Worm (Caenorhabditis elegans) whole organism, young adult: ENCODE data around the gene ZK666.2.

Source experiments
- B0336.3 ChIP-seq: fragments of 200-800 bp; sonication (Bioruptor generic); IDR thresholded peaks from 2 replicates; pipeline ENCODE4 v1.3.6; 2022; ENCODE audit warnings: missing genetic modification characterization, missing compliant biosample characterization
- C17E4.6 ChIP-seq: fragments of 200-800 bp; sonication (Bioruptor generic); IDR thresholded peaks from 2 replicates; pipeline ENCODE4 v1.3.6; 2022; ENCODE audit warnings: missing genetic modification reagents, missing genetic modification characterization, missing compliant biosample characterization
- F22D6.2 ChIP-seq: sonication (generic microtip); optimal IDR thresholded peaks from 2 replicates; lab custom pipeline; 2016; ENCODE audit warnings: mild to moderate bottlenecking, missing genetic modification characterization, missing compliant biosample characterization
- F23B12.7 ChIP-seq: sonication (generic microtip); optimal IDR thresholded peaks from 2 replicates; lab custom pipeline; 2017; ENCODE audit warnings: missing genetic modification characterization, mild to moderate bottlenecking, missing compliant biosample characterization, antibody characterized with exemption, moderate library complexity; ENCODE audit not compliant: insufficient read depth
- F33H1.4 ChIP-seq: fragments of 200-800 bp; sonication (Bioruptor generic); IDR thresholded peaks from 2 replicates; pipeline ENCODE4 v1.3.6; 2022; ENCODE audit warnings: missing genetic modification reagents, missing genetic modification characterization, missing compliant biosample characterization
- F37B4.10 ChIP-seq: fragments of 200-800 bp; sonication (Bioruptor generic); IDR thresholded peaks from 2 replicates; pipeline ENCODE4 v1.3.6; 2022; ENCODE audit warnings: missing genetic modification characterization, missing compliant biosample characterization
- F39B2.1 ChIP-seq: fragments of 200-800 bp; sonication (Bioruptor generic); IDR thresholded peaks from 2 replicates; pipeline ENCODE4 v1.3.6; 2022; ENCODE audit warnings: missing genetic modification reagents, missing genetic modification characterization, missing compliant biosample characterization
- F49E8.2 ChIP-seq: sonication (generic microtip); optimal IDR thresholded peaks from 3 replicates; lab custom pipeline; 2017; ENCODE audit warnings: missing genetic modification characterization, mild to moderate bottlenecking, missing compliant biosample characterization, antibody characterized with exemption, moderate library complexity; ENCODE audit not compliant: insufficient read depth
- F55B11.4 ChIP-seq: sonication (generic microtip); optimal IDR thresholded peaks from 2 replicates; lab custom pipeline; 2016; ENCODE audit warnings: missing compliant biosample characterization, missing genetic modification characterization, borderline replicate concordance; ENCODE audit not compliant: insufficient read depth
- K11D2.4 ChIP-seq: fragments of 200-800 bp; sonication (Bioruptor generic); IDR thresholded peaks from 2 replicates; pipeline ENCODE4 v1.3.6; 2022; ENCODE audit warnings: missing genetic modification reagents, missing genetic modification characterization, missing compliant biosample characterization
- K12H6.12 ChIP-seq: fragments of 200-800 bp; sonication (Bioruptor generic); optimal IDR thresholded peaks from 2 replicates; lab custom pipeline; 2018; ENCODE audit warnings: mild to moderate bottlenecking, missing genetic modification characterization, missing compliant biosample characterization
- Y53F4B.3 ChIP-seq: fragments of 200-800 bp; sonication (Bioruptor generic); IDR thresholded peaks from 2 replicates; pipeline ENCODE4 v1.3.6; 2022; ENCODE audit warnings: missing genetic modification reagents, missing genetic modification characterization, missing compliant biosample characterization
- Y56A3A.18 ChIP-seq: fragments of 200-800 bp; sonication (Bioruptor generic); IDR thresholded peaks from 2 replicates; pipeline ENCODE4 v1.3.6; 2022; ENCODE audit warnings: missing genetic modification reagents, missing genetic modification characterization, missing compliant biosample characterization
- Y79H2A.3 ChIP-seq: fragments of 200-800 bp; sonication (Bioruptor generic); conservative IDR thresholded peaks from 2 replicates; pipeline ENCODE4 v1.3.6; 2022; ENCODE audit warnings: missing genetic modification reagents, missing genetic modification characterization, missing compliant biosample characterization
- ama-1 ChIP-seq, 3 experiments: fragments of 150-350 bp in 1 of 3; sonication (generic microtip) in 2 of 3; optimal IDR thresholded peaks; 2 replicates each; lab custom pipeline; 2014 to 2018; ENCODE audit warnings: missing biosample characterization in 2 of 3, missing genetic modification characterization in 2 of 3, missing genetic modification reagents in 2 of 3
- aptf-3 ChIP-seq: fragments of 200-800 bp; sonication (Bioruptor generic); IDR thresholded peaks from 2 replicates; pipeline ENCODE4 v1.3.6; 2022; ENCODE audit warnings: missing genetic modification characterization, missing compliant biosample characterization
- atf-7 ChIP-seq: sonication (generic microtip); optimal IDR thresholded peaks from 2 replicates; lab custom pipeline; 2017; ENCODE audit warnings: mild to moderate bottlenecking, missing genetic modification characterization, missing compliant biosample characterization
- athp-1 ChIP-seq: sonication (generic microtip); optimal IDR thresholded peaks from 2 replicates; lab custom pipeline; 2017; ENCODE audit warnings: mild to moderate bottlenecking, missing genetic modification characterization, missing compliant biosample characterization
- bed-1 ChIP-seq: fragments of 200-800 bp; sonication (Bioruptor generic); IDR thresholded peaks from 2 replicates; pipeline ENCODE4 v1.3.6; 2022; ENCODE audit warnings: missing genetic modification reagents, missing genetic modification characterization, missing compliant biosample characterization
- bed-2 ChIP-seq: fragments of 200-800 bp; sonication (Bioruptor generic); IDR thresholded peaks from 2 replicates; pipeline ENCODE4 v1.3.6; 2022; ENCODE audit warnings: missing genetic modification reagents, missing genetic modification characterization, missing compliant biosample characterization
- ceh-58 ChIP-seq: fragments of 200-800 bp; sonication (Bioruptor generic); IDR thresholded peaks from 2 replicates; pipeline ENCODE4 v1.3.6; 2022; ENCODE audit warnings: missing genetic modification characterization, missing compliant biosample characterization
- ceh-91 ChIP-seq: fragments of 200-800 bp; sonication (Bioruptor generic); IDR thresholded peaks from 2 replicates; pipeline ENCODE4 v1.3.6; 2022; ENCODE audit warnings: missing genetic modification reagents, missing genetic modification characterization, missing compliant biosample characterization
- efl-1 ChIP-seq: fragments of 150-350 bp; optimal IDR thresholded peaks from 2 replicates; lab custom pipeline; 2014; ENCODE audit warnings: missing biosample characterization, missing genetic modification reagents, missing genetic modification characterization
- ekl-4 ChIP-seq: fragments of 200-800 bp; sonication (Bioruptor generic); IDR thresholded peaks from 2 replicates; pipeline ENCODE4 v1.3.6; 2022; ENCODE audit warnings: missing genetic modification reagents, missing genetic modification characterization, missing compliant biosample characterization
- ets-4 ChIP-seq: fragments of 200-800 bp; sonication (Bioruptor generic); optimal IDR thresholded peaks from 2 replicates; lab custom pipeline; 2018; ENCODE audit warnings: mild to moderate bottlenecking, missing genetic modification characterization, missing compliant biosample characterization
- hlh-12 ChIP-seq: sonication (generic microtip); optimal IDR thresholded peaks from 2 replicates; lab custom pipeline; 2016; ENCODE audit warnings: missing genetic modification characterization, missing compliant biosample characterization
- hlh-26 ChIP-seq: fragments of 200-800 bp; sonication (Bioruptor generic); conservative IDR thresholded peaks from 2 replicates; pipeline ENCODE4 v1.3.6; 2022; ENCODE audit warnings: missing genetic modification reagents, missing genetic modification characterization, missing compliant biosample characterization
- hmg-20 ChIP-seq: fragments of 200-800 bp; sonication (Bioruptor generic); IDR thresholded peaks from 2 replicates; pipeline ENCODE4 v1.3.6; 2022; ENCODE audit warnings: missing genetic modification reagents, missing genetic modification characterization, missing compliant biosample characterization
- let-526 ChIP-seq: fragments of 200-800 bp; sonication (Bioruptor generic); IDR thresholded peaks from 2 replicates; pipeline ENCODE4 v1.3.6; 2022; ENCODE audit warnings: missing genetic modification reagents, missing genetic modification characterization, missing compliant biosample characterization
- lin-35 ChIP-seq, 3 experiments: fragments of 150-350 bp in 2 of 3; sonication (generic microtip) in 1 of 3; optimal IDR thresholded peaks; 2 replicates each; lab custom pipeline; 2014 to 2018; ENCODE audit warnings: missing biosample characterization in 3 of 3, missing genetic modification characterization in 3 of 3, missing genetic modification reagents in 3 of 3
- lin-54 ChIP-seq: fragments of 200-800 bp; sonication (Bioruptor generic); optimal IDR thresholded peaks from 2 replicates; lab custom pipeline; 2018; ENCODE audit warnings: mild to moderate bottlenecking, missing genetic modification characterization, missing compliant biosample characterization
- lir-1 ChIP-seq: fragments of 200-800 bp; sonication (Bioruptor generic); conservative IDR thresholded peaks from 2 replicates; pipeline ENCODE4 v1.3.6; 2022; ENCODE audit warnings: missing genetic modification reagents, missing genetic modification characterization, missing compliant biosample characterization
- lsl-1 ChIP-seq: fragments of 200-800 bp; sonication (Bioruptor generic); optimal IDR thresholded peaks from 2 replicates; lab custom pipeline; 2018; ENCODE audit warnings: mild to moderate bottlenecking, missing genetic modification characterization, moderate library complexity, missing compliant biosample characterization
- madf-3 ChIP-seq: fragments of 200-800 bp; sonication (Bioruptor generic); IDR thresholded peaks from 2 replicates; pipeline ENCODE4 v1.3.6; 2022; ENCODE audit warnings: missing genetic modification reagents, missing genetic modification characterization, missing compliant biosample characterization
- madf-6 ChIP-seq: fragments of 200-800 bp; sonication (Bioruptor generic); IDR thresholded peaks from 2 replicates; pipeline ENCODE4 v1.3.6; 2022; ENCODE audit warnings: missing genetic modification reagents, missing genetic modification characterization, missing compliant biosample characterization
- mxl-1 ChIP-seq: sonication (generic microtip); optimal IDR thresholded peaks from 2 replicates; lab custom pipeline; 2016; ENCODE audit warnings: missing genetic modification characterization, missing compliant biosample characterization
- nfyb-1 ChIP-seq: fragments of 200-800 bp; sonication (Bioruptor generic); IDR thresholded peaks from 2 replicates; pipeline ENCODE4 v1.3.6; 2022; ENCODE audit warnings: missing genetic modification reagents, missing genetic modification characterization, missing compliant biosample characterization
- nhr-120 ChIP-seq: fragments of 200-800 bp; sonication (Bioruptor generic); IDR thresholded peaks from 2 replicates; pipeline ENCODE4 v1.3.6; 2022; ENCODE audit warnings: missing genetic modification characterization, missing compliant biosample characterization
- nhr-179 ChIP-seq: sonication (generic microtip); optimal IDR thresholded peaks from 2 replicates; lab custom pipeline; 2016; ENCODE audit warnings: mild to moderate bottlenecking, missing genetic modification characterization, missing compliant biosample characterization
- nhr-80 ChIP-seq: sonication (generic microtip); optimal IDR thresholded peaks from 2 replicates; lab custom pipeline; 2016; ENCODE audit warnings: missing genetic modification characterization, missing compliant biosample characterization
- rpc-1 ChIP-seq, 2 experiments: fragments of 150-350 bp in 1 of 2; sonication (generic microtip) in 1 of 2; optimal IDR thresholded peaks; 2 replicates each; lab custom pipeline; 2014 to 2018; ENCODE audit warnings: missing biosample characterization in 1 of 2, missing genetic modification characterization in 1 of 2, missing genetic modification reagents in 1 of 2, missing genotype in 1 of 2
- sea-2 ChIP-seq: fragments of 200-800 bp; sonication (Bioruptor generic); IDR thresholded peaks from 2 replicates; pipeline ENCODE4 v1.3.6; 2022; ENCODE audit warnings: missing genetic modification characterization, missing compliant biosample characterization
- snpc-1.3 ChIP-seq: sonication (generic microtip); optimal IDR thresholded peaks from 2 replicates; lab custom pipeline; 2017; ENCODE audit warnings: missing genetic modification characterization, mild to moderate bottlenecking, missing compliant biosample characterization, antibody characterized with exemption, moderate library complexity, missing genotype, missing genetic modification reagents; ENCODE audit not compliant: insufficient read depth
- snpc-3.4 ChIP-seq: sonication (generic microtip); optimal IDR thresholded peaks from 2 replicates; lab custom pipeline; 2017; ENCODE audit warnings: missing genetic modification characterization, mild to moderate bottlenecking, missing compliant biosample characterization, antibody characterized with exemption, moderate library complexity, missing genotype, missing genetic modification reagents
- tbx-9 ChIP-seq: sonication (generic microtip); optimal IDR thresholded peaks from 2 replicates; lab custom pipeline; 2016; ENCODE audit warnings: borderline replicate concordance, missing genetic modification characterization, inconsistent platforms, missing compliant biosample characterization
- zim-3 ChIP-seq: sonication (generic microtip); optimal IDR thresholded peaks from 2 replicates; lab custom pipeline; 2017; ENCODE audit warnings: mild to moderate bottlenecking, missing genetic modification characterization, moderate library complexity, missing compliant biosample characterization
- ztf-18 ChIP-seq: sonication (generic microtip); optimal IDR thresholded peaks from 2 replicates; lab custom pipeline; 2016; ENCODE audit warnings: missing genotype, mild to moderate bottlenecking, missing genetic modification characterization, missing compliant biosample characterization

ZK666.2 gene

DNA sequence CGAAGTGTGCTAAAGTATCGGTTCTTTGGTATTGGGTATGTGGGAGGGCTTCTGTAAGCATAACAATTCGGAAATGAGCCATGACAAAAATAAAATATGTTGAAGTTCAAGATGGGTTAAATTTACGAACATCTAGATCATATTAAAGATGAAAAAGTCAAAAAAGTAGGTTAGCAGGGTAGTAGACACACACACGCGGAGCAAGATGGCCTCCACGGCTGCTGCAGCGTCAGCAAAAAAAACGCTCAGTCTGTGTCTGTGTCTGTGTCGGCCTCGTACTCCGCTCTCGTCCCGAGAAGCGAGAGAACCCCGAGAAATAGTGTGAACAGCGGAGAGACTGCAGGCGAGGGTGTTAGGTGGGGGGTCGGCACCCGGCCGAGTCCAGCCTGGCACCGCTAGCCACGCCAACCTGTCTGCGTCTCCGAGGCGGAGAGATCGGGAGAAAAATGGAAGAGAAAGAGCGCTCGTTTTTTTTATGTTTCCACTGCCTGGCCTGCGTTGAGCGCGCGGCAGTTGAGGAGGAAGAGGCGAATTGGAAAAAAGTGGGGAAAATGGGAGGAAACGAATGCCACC lies 30.9 kb upstream of the ZK666.2 start, which contains the start of gene myrf-1:
Gene myrf-1 (minus strand): TSS at position 51 of the 573 bp plus-strand sequence.
- peak; percentile 12 for TF ChIP-seq F23B12.7
- no peak for TF ChIP-seq F22D6.2 (tag; lab: Kevin White, UChicago)
- TF ChIP-seq nhr-179 (tag; lab: Kevin White, UChicago), result no peak
- no peak; the same call in 1 of the 2 replicates for TF ChIP-seq let-526
- TF ChIP-seq madf-6, result peak; percentile 12; the same call in 1 of the 2 replicates
- no peak for TF ChIP-seq Y56A3A.18
- no peak for TF ChIP-seq F49E8.2 (tag; lab: Kevin White, UChicago)
- TF ChIP-seq ceh-91, result no peak
- TF ChIP-seq lir-1 (GFP tag; lab: Robert Waterston, UW), result no peak
- TF ChIP-seq sea-2 (GFP tag; lab: Robert Waterston, UW), result no peak
- peak; percentile 44 for TF ChIP-seq atf-7 (tag; lab: Kevin White, UChicago)
- TF ChIP-seq K12H6.12 (tag; lab: Kevin White, UChicago), result peak; percentile 88
- TF ChIP-seq bed-2 (GFP tag; lab: Robert Waterston, UW), result 0 out of 2 replicates have a peak, but pooled peaks have one; percentile 9
- peak; percentile 54; the same call in 1 of the 2 replicates for TF ChIP-seq ekl-4 (GFP tag; lab: Robert Waterston, UW)
- no peak for TF ChIP-seq F39B2.1
- TF ChIP-seq nhr-80 (tag; lab: Kevin White, UChicago), result peak; percentile 91
- TF ChIP-seq F55B11.4, result no peak
- no peak for TF ChIP-seq Y79H2A.3 (GFP tag; lab: Robert Waterston, UW)
- no peak for TF ChIP-seq bed-1
- TF ChIP-seq hlh-26, result no peak
- TF ChIP-seq F33H1.4 (GFP tag; lab: Robert Waterston, UW), result no peak
- TF ChIP-seq C17E4.6 (GFP tag; lab: Robert Waterston, UW), result no peak
- TF ChIP-seq B0336.3 (GFP tag; lab: Robert Waterston, UW), result no peak
- no peak; the same call in 1 of the 2 replicates for TF ChIP-seq madf-3 (GFP tag; lab: Robert Waterston, UW)
- peak in 1 of 3 experiments; percentile 22 for TF ChIP-seq lin-35 (GFP tag; optimal IDR thresholded peaks at IDR 0.05; lab: Kevin White, UChicago)
- TF ChIP-seq aptf-3 (GFP tag; lab: Robert Waterston, UW), result no peak
- TF ChIP-seq mxl-1 (tag; lab: Kevin White, UChicago), result no peak
- no peak for TF ChIP-seq ama-1 (optimal IDR thresholded peaks at IDR 0.05; lab: Kevin White, UChicago)
- no peak for TF ChIP-seq ama-1 (GFP tag; optimal IDR thresholded peaks at IDR 0.05; lab: Kevin White, UChicago)
- peak; percentile 40 for TF ChIP-seq hmg-20 (GFP tag; lab: Robert Waterston, UW)
- TF ChIP-seq ets-4 (GFP tag; lab: Kevin White, UChicago), result peak; percentile 64
- no peak for TF ChIP-seq snpc-1.3
- no peak for TF ChIP-seq efl-1 (GFP tag; lab: Kevin White, UChicago)
- TF ChIP-seq lin-54, result peak; percentile 50
- TF ChIP-seq lsl-1 (GFP tag; lab: Kevin White, UChicago), result no peak
- TF ChIP-seq snpc-3.4 (tag; lab: Kevin White, UChicago), result no peak
- TF ChIP-seq rpc-1 (optimal IDR thresholded peaks at IDR 0.05; lab: Kevin White, UChicago), result no peak
- no peak for TF ChIP-seq rpc-1 (tag; optimal IDR thresholded peaks at IDR 0.05; lab: Kevin White, UChicago)
- peak; percentile 65; the same call in 1 of the 2 replicates for TF ChIP-seq K11D2.4
- peak; percentile 57 for TF ChIP-seq ztf-18 (tag; lab: Kevin White, UChicago)
- TF ChIP-seq nfyb-1 (GFP tag; lab: Robert Waterston, UW), result peak; percentile 75; the same call in 1 of the 2 replicates
- no peak for TF ChIP-seq hlh-12 (tag; lab: Kevin White, UChicago)
- no peak for TF ChIP-seq tbx-9 (tag; lab: Kevin White, UChicago)
- TF ChIP-seq ceh-58 (GFP tag; lab: Robert Waterston, UW), result no peak
- TF ChIP-seq zim-3, result no peak
- TF ChIP-seq athp-1 (tag; lab: Kevin White, UChicago), result peak; percentile 7
- no peak for TF ChIP-seq Y53F4B.3 (GFP tag; lab: Robert Waterston, UW)
- no peak for TF ChIP-seq F37B4.10 (GFP tag; lab: Robert Waterston, UW)
- no peak for TF ChIP-seq nhr-120 (GFP tag; lab: Robert Waterston, UW)
